Worm (Caenorhabditis elegans) whole organism, dauer: ENCODE data around the gene egl-2.

Experiments
- unc-62 ChIP-seq: sonication (generic microtip); optimal IDR thresholded peaks from 2 replicates; lab custom pipeline; 2017; ENCODE audit warnings: missing biosample characterization, missing genetic modification reagents, missing genetic modification characterization

egl-2 gene

ce11 chrV:1299232-1299631 lies at the start of gene egl-2:
TSS of gene egl-2 (minus strand) at chrV:1299332.
- TF ChIP-seq unc-62 = no peak

ce11 chrV:1342712-1343111 lies 43.6 kb upstream of the egl-2 start:
- TF ChIP-seq unc-62 = no peak

ce11 chrV:1341276-1342050 lies 42.3 kb upstream of the egl-2 start:
- no peak for TF ChIP-seq unc-62

ce11 chrV:1337701-1338100 lies 38.6 kb upstream of the egl-2 start:
- no peak for TF ChIP-seq unc-62

ce11 chrV:1335896-1336295 lies 36.8 kb upstream of the egl-2 start:
- no peak for TF ChIP-seq unc-62

ce11 chrV:1327317-1327716 lies 28.2 kb upstream of the egl-2 start:
- TF ChIP-seq unc-62 = no peak

- no peak for TF ChIP-seq unc-62
Observed at ce11 chrV:1326067-1326466, 26.9 kb upstream of the egl-2 start.

ce11 chrV:1321776-1322175 lies 22.6 kb upstream of the egl-2 start:
- no peak for TF ChIP-seq unc-62

- TF ChIP-seq unc-62 = no peak
Observed at ce11 chrV:1317869-1318354, 18.8 kb upstream of the egl-2 start, which contains the start of gene F16B3.3. TSS of gene F16B3.3 (minus strand) at chrV:1317919.

- no peak for TF ChIP-seq unc-62
Observed at ce11 chrV:1314819-1315218, 15.7 kb upstream of the egl-2 start, which contains the start of gene F16B3.2. TSS of gene F16B3.2 (plus strand) at chrV:1315119.

- TF ChIP-seq unc-62 = no peak
Observed at ce11 chrV:1313274-1313673, 14.1 kb upstream of the egl-2 start.

- no peak for TF ChIP-seq unc-62
Observed at ce11 chrV:1307730-1308129, 8.6 kb upstream of the egl-2 start.

- no peak for TF ChIP-seq unc-62
Observed at ce11 chrV:1305846-1306245, 6.7 kb upstream of the egl-2 start.

ce11 chrV:1302090-1302489 lies 3.0 kb upstream of the egl-2 start:
- no peak for TF ChIP-seq unc-62

ce11 chrV:1287276-1287675 lies 11.9 kb downstream of the egl-2 start:
- TF ChIP-seq unc-62 = no peak

ce11 chrV:1285657-1286123 lies 13.4 kb downstream of the egl-2 start, which contains the start of gene tank-1:
TSS of gene tank-1 (minus strand) at chrV:1285707.
- no peak for TF ChIP-seq unc-62

ce11 chrV:1278529-1278928 lies 20.6 kb downstream of the egl-2 start:
- no peak for TF ChIP-seq unc-62

- no peak for TF ChIP-seq unc-62
Observed at ce11 chrV:1277926-1278325, 21.2 kb downstream of the egl-2 start.
